Worm (Caenorhabditis elegans) whole organism, early embryonic: ENCODE measurements around the gene xpf-1.

Experiments
- B0310.2 ChIP-seq: sonication (generic microtip); optimal IDR thresholded peaks from 2 replicates; lab custom pipeline; 2016; ENCODE audit warnings: mild to moderate bottlenecking, missing genetic modification characterization, missing compliant biosample characterization
- F13C5.2 ChIP-seq: sonication (generic microtip); optimal IDR thresholded peaks from 2 replicates; lab custom pipeline; 2017; ENCODE audit warnings: mild to moderate bottlenecking, missing genetic modification characterization, inconsistent platforms, missing compliant biosample characterization
- aly-1 ChIP-seq: sonication (generic microtip); optimal IDR thresholded peaks from 2 replicates; lab custom pipeline; 2016; ENCODE audit warnings: missing genetic modification characterization, missing compliant biosample characterization
- ama-1 ChIP-seq: fragments of 150-350 bp; optimal IDR thresholded peaks from 2 replicates; lab custom pipeline; 2014
- ceh-13 ChIP-seq: fragments of 200-800 bp; sonication (Bioruptor generic); optimal IDR thresholded peaks from 2 replicates; lab custom pipeline; 2018; ENCODE audit warnings: mild to moderate bottlenecking, missing genetic modification characterization, missing compliant biosample characterization
- ceh-36 ChIP-seq: sonication (generic microtip); optimal IDR thresholded peaks from 2 replicates; lab custom pipeline; 2016; ENCODE audit warnings: missing genetic modification characterization, inconsistent platforms, missing compliant biosample characterization
- ets-7 ChIP-seq: sonication (generic microtip); optimal IDR thresholded peaks from 2 replicates; lab custom pipeline; 2016; ENCODE audit warnings: missing genotype, missing genetic modification characterization, missing compliant biosample characterization
- flt-1 ChIP-seq: fragments of 200-800 bp; sonication (Bioruptor generic); IDR thresholded peaks from 2 replicates; pipeline ENCODE4 v1.3.6; 2022; ENCODE audit warnings: missing genetic modification characterization, missing compliant biosample characterization
- hmbx-1 ChIP-seq: sonication (generic microtip); optimal IDR thresholded peaks from 2 replicates; lab custom pipeline; 2016; ENCODE audit warnings: mild to moderate bottlenecking, missing genetic modification characterization, missing compliant biosample characterization
- hmg-4 ChIP-seq: fragments of 200-800 bp; sonication (Bioruptor generic); optimal IDR thresholded peaks from 2 replicates; lab custom pipeline; 2018; ENCODE audit warnings: mild to moderate bottlenecking, missing genetic modification characterization, missing compliant biosample characterization
- hnd-1 ChIP-seq: sonication (generic microtip); optimal IDR thresholded peaks from 2 replicates; lab custom pipeline; 2016; ENCODE audit warnings: missing genetic modification characterization, missing compliant biosample characterization
- pes-1 ChIP-seq: fragments of 200-800 bp; sonication (Bioruptor generic); IDR thresholded peaks from 2 replicates; pipeline ENCODE4 v1.3.6; 2022; ENCODE audit warnings: missing genetic modification reagents, missing genetic modification characterization, missing compliant biosample characterization
- scrt-1 ChIP-seq: fragments of 200-800 bp; sonication (Bioruptor generic); IDR thresholded peaks from 2 replicates; pipeline ENCODE4 v1.3.6; 2022; ENCODE audit warnings: missing genetic modification characterization, missing compliant biosample characterization
- sea-1 ChIP-seq: fragments of 200-800 bp; sonication (Bioruptor generic); conservative IDR thresholded peaks from 2 replicates; pipeline ENCODE4 v1.3.6; 2022; ENCODE audit warnings: missing genetic modification characterization, missing compliant biosample characterization
- tbx-11 ChIP-seq: fragments of 200-800 bp; sonication (Bioruptor generic); IDR thresholded peaks from 2 replicates; pipeline ENCODE4 v1.3.6; 2022; ENCODE audit warnings: missing genetic modification characterization, missing compliant biosample characterization
- tbx-37 ChIP-seq: fragments of 200-800 bp; sonication (Bioruptor generic); conservative IDR thresholded peaks from 2 replicates; pipeline ENCODE4 v1.3.6; 2022; ENCODE audit warnings: missing genetic modification reagents, missing genetic modification characterization, missing compliant biosample characterization
- tra-4 ChIP-seq: sonication (generic microtip); optimal IDR thresholded peaks from 2 replicates; lab custom pipeline; 2017; ENCODE audit warnings: missing genetic modification characterization, missing compliant biosample characterization

Gene xpf-1

DNA sequence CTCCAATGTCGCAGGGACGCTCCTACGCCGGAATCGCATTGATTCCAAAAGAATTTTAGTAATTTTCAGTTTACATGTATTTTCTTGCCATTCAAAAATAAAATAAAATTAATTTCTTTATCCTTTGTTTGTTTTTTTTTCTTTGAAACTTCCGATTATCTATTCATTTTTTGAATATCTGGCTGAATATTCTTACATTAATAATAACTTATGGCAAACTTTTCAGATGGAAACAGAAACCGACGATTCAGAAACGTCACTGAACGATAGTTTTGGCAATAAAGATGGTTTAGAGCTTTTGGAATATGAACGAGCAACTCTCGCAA, at the start of gene xpf-1:
TSS of gene xpf-1 (plus strand) at position 227 of the 326 bp plus-strand sequence.
- TF ChIP-seq flt-1 (GFP tag; lab: Robert Waterston, UW): no peak
- no peak for TF ChIP-seq ceh-36 (tag; lab: Kevin White, UChicago)
- TF ChIP-seq hmbx-1 (tag; lab: Kevin White, UChicago): no peak
- TF ChIP-seq B0310.2: no peak
- no peak for TF ChIP-seq ceh-13 (GFP tag; lab: Kevin White, UChicago)
- TF ChIP-seq pes-1 (GFP tag; lab: Robert Waterston, UW): no peak
- TF ChIP-seq ama-1: no peak
- no peak for TF ChIP-seq tbx-37 (GFP tag; lab: Robert Waterston, UW)
- no peak for TF ChIP-seq ets-7 (tag; lab: Kevin White, UChicago)
- no peak for TF ChIP-seq F13C5.2 (tag; lab: Kevin White, UChicago)
- TF ChIP-seq tra-4: no peak

- TF ChIP-seq pes-1 (GFP tag; lab: Robert Waterston, UW): no peak
- no peak for TF ChIP-seq ceh-13 (GFP tag; lab: Kevin White, UChicago)
- TF ChIP-seq ama-1: no peak
- no peak for TF ChIP-seq F13C5.2 (tag; lab: Kevin White, UChicago)
- no peak for TF ChIP-seq hnd-1 (tag; lab: Kevin White, UChicago)
- TF ChIP-seq tra-4: no peak
- TF ChIP-seq hmg-4 (GFP tag; lab: Kevin White, UChicago): no peak
- no peak for TF ChIP-seq sea-1 (GFP tag; lab: Robert Waterston, UW)
- no peak for TF ChIP-seq B0310.2
- TF ChIP-seq aly-1 (tag; lab: Kevin White, UChicago): no peak
- no peak for TF ChIP-seq scrt-1
- no peak for TF ChIP-seq ets-7 (tag; lab: Kevin White, UChicago)
- TF ChIP-seq hmbx-1 (tag; lab: Kevin White, UChicago): no peak
- TF ChIP-seq flt-1 (GFP tag; lab: Robert Waterston, UW): no peak
- no peak for TF ChIP-seq ceh-36 (tag; lab: Kevin White, UChicago)
- TF ChIP-seq tbx-11: no peak
- no peak for TF ChIP-seq tbx-37 (GFP tag; lab: Robert Waterston, UW)
These were observed 49.6 kb upstream of the xpf-1 start, which contains the start of gene ghi-1 for ce11 chrII:11646276-11646797. Gene ghi-1 (plus strand): TSS chrII:11646747.

ce11 chrII:11646874-11647273, 49.1 kb upstream of the xpf-1 start:
- TF ChIP-seq hmg-4 (GFP tag; lab: Kevin White, UChicago) (no peak), hnd-1 (tag; lab: Kevin White, UChicago) (no peak), tbx-11 (no peak), ets-7 (tag; lab: Kevin White, UChicago) (no peak)

DNA sequence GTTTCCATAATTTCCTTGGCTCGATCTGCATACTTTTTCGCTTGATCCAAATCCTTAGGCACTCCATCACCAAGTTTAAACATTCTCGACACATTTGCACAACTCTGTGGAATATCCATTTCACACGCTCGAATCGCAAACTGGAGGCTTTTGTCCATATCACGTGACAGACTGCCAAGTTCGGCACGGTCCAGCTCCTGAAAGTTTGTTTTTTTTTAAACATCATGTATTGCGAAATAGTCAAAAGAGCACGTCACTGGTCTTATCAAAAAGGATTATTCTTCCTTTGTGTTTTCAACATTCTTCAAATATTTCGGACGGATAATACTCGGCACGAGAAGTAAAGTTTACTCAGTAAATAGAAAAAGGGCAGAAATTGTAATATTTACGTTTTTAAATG, 46.7 kb upstream of the xpf-1 start:
- TF ChIP-seq ama-1: no peak
- TF ChIP-seq pes-1 (GFP tag; lab: Robert Waterston, UW): no peak
- TF ChIP-seq tbx-11: no peak
- TF ChIP-seq sea-1 (GFP tag; lab: Robert Waterston, UW): no peak
- no peak for TF ChIP-seq hmbx-1 (tag; lab: Kevin White, UChicago)
- no peak for TF ChIP-seq tra-4
- no peak for TF ChIP-seq ets-7 (tag; lab: Kevin White, UChicago)
- TF ChIP-seq hnd-1 (tag; lab: Kevin White, UChicago): no peak
- TF ChIP-seq aly-1 (tag; lab: Kevin White, UChicago): no peak
- no peak for TF ChIP-seq F13C5.2 (tag; lab: Kevin White, UChicago)
- TF ChIP-seq ceh-36 (tag; lab: Kevin White, UChicago): no peak
- no peak for TF ChIP-seq flt-1 (GFP tag; lab: Robert Waterston, UW)

ce11 chrII:11650975-11651588, 44.9 kb upstream of the xpf-1 start, which contains the start of gene coa-7:
Gene coa-7 (minus strand): TSS chrII:11651148.
- no peak for TF ChIP-seq hnd-1 (tag; lab: Kevin White, UChicago)
- TF ChIP-seq B0310.2: no peak
- TF ChIP-seq tbx-37 (GFP tag; lab: Robert Waterston, UW): no peak
- TF ChIP-seq aly-1 (tag; lab: Kevin White, UChicago): no peak
- TF ChIP-seq scrt-1: no peak
- no peak for TF ChIP-seq ceh-13 (GFP tag; lab: Kevin White, UChicago)
- no peak for TF ChIP-seq tbx-11
- no peak for TF ChIP-seq flt-1 (GFP tag; lab: Robert Waterston, UW)
- no peak for TF ChIP-seq hmg-4 (GFP tag; lab: Kevin White, UChicago)
- TF ChIP-seq F13C5.2 (tag; lab: Kevin White, UChicago): no peak
- no peak for TF ChIP-seq tra-4
- TF ChIP-seq ceh-36 (tag; lab: Kevin White, UChicago): no peak
- no peak for TF ChIP-seq hmbx-1 (tag; lab: Kevin White, UChicago)

DNA sequence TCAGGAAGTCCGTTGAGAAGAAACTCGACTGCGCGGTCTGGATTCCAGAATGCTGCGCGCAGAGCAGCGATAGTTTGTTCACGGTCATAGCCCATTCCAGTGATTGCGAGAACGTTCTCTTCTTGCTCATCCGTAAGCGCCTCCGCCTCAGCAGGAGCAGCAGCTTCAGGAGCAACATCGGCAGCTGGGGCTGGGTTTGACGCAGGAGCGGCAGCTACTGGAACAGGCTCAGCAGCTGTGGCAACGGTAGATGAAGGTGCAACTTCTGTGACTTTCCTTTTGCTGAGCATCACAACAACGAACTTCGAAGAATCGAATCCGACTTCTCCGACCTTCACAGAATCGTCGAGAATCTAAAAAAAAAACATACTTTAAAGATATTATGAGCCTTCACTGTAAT, 43.8 kb upstream of the xpf-1 start:
- TF ChIP-seq tbx-11: no peak
- TF ChIP-seq pes-1 (GFP tag; lab: Robert Waterston, UW): no peak
- TF ChIP-seq sea-1 (GFP tag; lab: Robert Waterston, UW): no peak
- no peak for TF ChIP-seq tra-4
- TF ChIP-seq ama-1: no peak
- no peak for TF ChIP-seq tbx-37 (GFP tag; lab: Robert Waterston, UW)
- no peak for TF ChIP-seq F13C5.2 (tag; lab: Kevin White, UChicago)
- no peak for TF ChIP-seq hmg-4 (GFP tag; lab: Kevin White, UChicago)
- TF ChIP-seq hnd-1 (tag; lab: Kevin White, UChicago): no peak
- no peak for TF ChIP-seq aly-1 (tag; lab: Kevin White, UChicago)
- no peak for TF ChIP-seq hmbx-1 (tag; lab: Kevin White, UChicago)

- TF ChIP-seq hnd-1 (tag; lab: Kevin White, UChicago): no peak
- no peak for TF ChIP-seq tbx-37 (GFP tag; lab: Robert Waterston, UW)
- no peak for TF ChIP-seq scrt-1
- TF ChIP-seq ceh-36 (tag; lab: Kevin White, UChicago): no peak
- TF ChIP-seq hmbx-1 (tag; lab: Kevin White, UChicago): no peak
- TF ChIP-seq ceh-13 (GFP tag; lab: Kevin White, UChicago): no peak
- TF ChIP-seq ets-7 (tag; lab: Kevin White, UChicago): no peak
These were observed 43.2 kb upstream of the xpf-1 start, which contains the start of the genes rad-23 and rpn-12 for ce11 chrII:11652679-11653174. Gene rad-23 (minus strand): TSS chrII:11652729. Gene rpn-12 (plus strand): TSS chrII:11653124.
